Fruit fly (Drosophila melanogaster): ENCODE data around the gene Shc.
A peak's percentile ranks its signal among the peaks of the same experiment; 100 is the strongest.

Shc gene

dm6 chr3L:9422636-9423419 is 4.0 kb upstream of the Shc start, which contains the start of gene aay:
Gene aay, plus strand, starts transcription at chr3L:9423253.
- TF ChIP-seq noc (tag; optimal IDR thresholded peaks at IDR 0.05): peak; percentile 97

- no peak for TF ChIP-seq noc (tag; optimal IDR thresholded peaks at IDR 0.05)
Observed at dm6 chr3L:9423757-9424527, 2.9 kb upstream of the Shc start.

- TF ChIP-seq noc (tag; optimal IDR thresholded peaks at IDR 0.05): no peak
Observed at dm6 chr3L:9424528-9424911, 2.3 kb upstream of the Shc start.

dm6 chr3L:9425838-9426237 is 972 bp upstream of the Shc start:
- no peak for TF ChIP-seq noc (tag; optimal IDR thresholded peaks at IDR 0.05)

- peak; percentile 41 for TF ChIP-seq noc (tag; optimal IDR thresholded peaks at IDR 0.05)
Observed at dm6 chr3L:9429665-9430607, 3.1 kb downstream of the Shc start, which contains the start of the genes RpS17 and MTF-1. Gene RpS17, minus strand, starts transcription at chr3L:9429821. Gene MTF-1, plus strand, starts transcription at chr3L:9430312.

- no peak for TF ChIP-seq noc (tag; optimal IDR thresholded peaks at IDR 0.05)
Observed at dm6 chr3L:9430608-9430952, 3.8 kb downstream of the Shc start.

- TF ChIP-seq noc (tag; optimal IDR thresholded peaks at IDR 0.05): no peak
Observed at dm6 chr3L:9431848-9432623, 5.2 kb downstream of the Shc start.

dm6 chr3L:9432810-9433587 is 6.2 kb downstream of the Shc start:
- TF ChIP-seq noc (tag; optimal IDR thresholded peaks at IDR 0.05): no peak

dm6 chr3L:9435315-9435714 is 8.5 kb downstream of the Shc start, which contains the start of gene CG42526:
Gene CG42526, minus strand, starts transcription at chr3L:9435399.
- TF ChIP-seq noc (tag; optimal IDR thresholded peaks at IDR 0.05): no peak

dm6 chr3L:9435831-9436230 is 9.0 kb downstream of the Shc start:
- no peak for TF ChIP-seq noc (tag; optimal IDR thresholded peaks at IDR 0.05)

- TF ChIP-seq noc (tag; optimal IDR thresholded peaks at IDR 0.05): no peak
Observed at dm6 chr3L:9438858-9439257, 12.0 kb downstream of the Shc start.

dm6 chr3L:9441907-9442479 is 15.2 kb downstream of the Shc start, which contains the start of the genes Bet3 and Nf-YA:
Gene Bet3, minus strand, starts transcription at chr3L:9442267.
Gene Nf-YA, minus strand, starts transcription at chr3L:9442267.
- TF ChIP-seq noc (tag; optimal IDR thresholded peaks at IDR 0.05): no peak

dm6 chr3L:9442625-9443282 is 15.9 kb downstream of the Shc start, which contains the start of gene Srg3:
Gene Srg3, plus strand, starts transcription at chr3L:9443232.
- no peak for TF ChIP-seq noc (tag; optimal IDR thresholded peaks at IDR 0.05)

All from whole organism, larva.